Fruit fly (Drosophila melanogaster): ENCODE data around the gene Sfp24Bc.

The Sfp24Bc gene

dm6 chr2L:3655698-3656105 lies 14.7 kb downstream of the Sfp24Bc start:
- peak; percentile 100 for TF ChIP-seq noc (tag; optimal IDR thresholded peaks at IDR 0.05)

- no peak for TF ChIP-seq noc (tag; optimal IDR thresholded peaks at IDR 0.05)
Measured at dm6 chr2L:3654956-3655618, 15.3 kb downstream of the Sfp24Bc start.

dm6 chr2L:3648173-3648972 lies 22.0 kb downstream of the Sfp24Bc start:
- TF ChIP-seq noc (tag; optimal IDR thresholded peaks at IDR 0.05), result no peak

DNA sequence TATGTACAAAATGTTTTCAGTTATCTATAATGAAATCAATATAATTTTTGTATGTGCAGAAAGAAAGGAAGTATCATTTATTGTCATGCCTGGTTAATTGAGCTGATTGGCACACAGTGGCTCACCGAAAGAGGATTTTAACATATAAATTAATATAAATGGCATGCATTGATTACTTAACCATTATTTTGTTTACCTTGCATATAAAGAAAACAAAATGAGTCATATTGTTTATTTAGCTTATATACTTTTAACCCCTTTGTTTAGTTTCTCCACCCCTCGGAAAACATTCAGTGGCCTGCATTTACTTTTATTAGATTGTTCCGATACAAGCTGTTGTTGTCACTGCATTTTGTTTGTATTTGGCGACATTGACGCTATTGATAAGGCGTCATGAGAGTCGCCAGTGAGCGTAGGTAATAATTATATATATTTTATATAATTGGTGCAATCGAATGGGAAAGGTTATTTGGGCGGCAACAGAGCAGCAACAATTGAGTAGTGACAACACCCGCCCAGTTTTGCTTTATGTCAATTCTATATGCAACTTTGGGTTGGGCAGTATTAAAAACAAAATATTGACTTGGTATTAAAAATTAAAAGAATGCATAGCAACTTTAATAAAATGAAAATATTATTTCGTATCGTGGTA lies 22.7 kb downstream of the Sfp24Bc start:
- no peak for TF ChIP-seq noc (tag; optimal IDR thresholded peaks at IDR 0.05)

dm6 chr2L:3646041-3646440 lies 24.3 kb downstream of the Sfp24Bc start:
- no peak for TF ChIP-seq noc (tag; optimal IDR thresholded peaks at IDR 0.05)

- no peak for TF ChIP-seq noc (tag; optimal IDR thresholded peaks at IDR 0.05)
Measured at dm6 chr2L:3645339-3645738, 25.0 kb downstream of the Sfp24Bc start.

DNA sequence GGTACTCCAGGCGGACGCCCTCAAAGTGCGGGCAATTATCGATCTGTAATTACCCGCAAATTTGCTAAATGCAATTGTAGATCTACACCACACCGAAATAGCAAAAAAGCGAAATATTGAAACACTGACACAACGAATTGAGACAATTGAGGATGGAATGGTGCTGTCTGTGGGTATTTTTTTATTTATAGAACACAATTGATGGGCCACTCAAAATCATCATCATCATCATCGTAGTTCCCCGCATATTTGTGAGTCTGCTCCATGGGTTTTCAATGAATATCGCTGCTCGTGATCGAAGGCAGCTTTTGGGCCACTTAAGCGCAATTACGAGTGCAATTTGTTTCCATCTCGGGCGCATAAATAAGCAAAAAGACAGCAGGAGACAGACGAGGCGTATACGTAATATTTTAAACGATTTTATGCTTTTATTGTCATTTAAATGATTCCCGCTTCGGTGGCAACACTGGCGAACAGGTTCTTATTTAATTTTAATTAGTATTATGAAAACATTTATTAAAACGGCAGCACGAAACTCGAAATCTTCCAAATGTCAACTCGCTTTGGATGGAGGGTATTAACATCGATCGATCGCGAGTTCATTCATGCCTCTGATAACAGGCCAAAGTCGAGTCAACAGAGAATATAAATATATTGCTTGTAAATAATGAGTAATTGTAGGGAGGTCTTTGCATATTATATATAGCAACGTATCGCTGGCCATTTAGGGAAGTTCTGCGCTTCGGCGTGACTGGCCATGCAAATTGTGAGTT lies 28.0 kb downstream of the Sfp24Bc start:
- TF ChIP-seq noc (tag; optimal IDR thresholded peaks at IDR 0.05), result no peak

DNA sequence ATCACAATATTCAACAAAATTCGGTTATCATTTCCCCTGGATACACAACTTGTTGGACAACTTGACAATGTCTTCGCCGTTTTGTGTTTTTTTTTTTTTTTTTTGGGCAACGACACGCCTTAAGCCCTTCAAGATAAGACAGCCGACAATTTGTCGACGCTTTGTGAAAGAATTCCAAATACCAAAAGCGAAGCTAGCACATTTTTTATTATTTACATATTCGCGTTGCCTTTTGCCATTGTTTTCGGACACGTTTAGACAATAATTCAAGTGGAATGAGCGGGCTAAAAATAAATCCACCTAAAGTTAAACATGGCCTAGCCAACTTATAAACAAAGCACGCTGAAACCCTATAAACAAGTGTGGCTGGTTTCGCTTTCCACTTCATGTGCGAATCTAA lies 29.4 kb downstream of the Sfp24Bc start:
- peak; percentile 64 for TF ChIP-seq noc (tag; optimal IDR thresholded peaks at IDR 0.05)

DNA sequence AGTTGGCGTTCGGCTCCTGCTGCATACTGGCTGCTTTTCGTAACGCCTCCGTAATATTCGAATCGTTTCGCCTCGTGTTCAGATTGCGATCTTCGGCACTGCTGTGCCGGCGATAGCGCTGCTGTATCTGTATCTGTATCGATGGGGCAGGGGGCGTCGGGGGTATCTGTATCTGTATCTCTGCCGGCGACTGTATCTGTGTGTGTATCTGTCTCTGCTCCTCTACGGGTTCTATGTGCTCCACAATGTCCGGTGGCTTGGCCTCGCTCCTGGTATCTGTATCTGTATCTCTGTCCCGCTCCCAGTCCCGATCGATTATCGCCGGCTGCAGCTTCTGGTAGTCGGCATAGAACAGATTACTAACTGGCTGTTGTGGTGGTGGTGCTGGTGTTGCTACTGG lies 30.5 kb downstream of the Sfp24Bc start:
- TF ChIP-seq noc (tag; optimal IDR thresholded peaks at IDR 0.05), result peak; percentile 72

dm6 chr2L:3635444-3635843 lies 34.9 kb downstream of the Sfp24Bc start:
- no peak for TF ChIP-seq noc (tag; optimal IDR thresholded peaks at IDR 0.05)

- TF ChIP-seq noc (tag; optimal IDR thresholded peaks at IDR 0.05), result no peak
Measured at dm6 chr2L:3633871-3634270, 36.5 kb downstream of the Sfp24Bc start.

dm6 chr2L:3632047-3632880 lies 38.1 kb downstream of the Sfp24Bc start:
- peak; percentile 97 for TF ChIP-seq noc (tag; optimal IDR thresholded peaks at IDR 0.05)

DNA sequence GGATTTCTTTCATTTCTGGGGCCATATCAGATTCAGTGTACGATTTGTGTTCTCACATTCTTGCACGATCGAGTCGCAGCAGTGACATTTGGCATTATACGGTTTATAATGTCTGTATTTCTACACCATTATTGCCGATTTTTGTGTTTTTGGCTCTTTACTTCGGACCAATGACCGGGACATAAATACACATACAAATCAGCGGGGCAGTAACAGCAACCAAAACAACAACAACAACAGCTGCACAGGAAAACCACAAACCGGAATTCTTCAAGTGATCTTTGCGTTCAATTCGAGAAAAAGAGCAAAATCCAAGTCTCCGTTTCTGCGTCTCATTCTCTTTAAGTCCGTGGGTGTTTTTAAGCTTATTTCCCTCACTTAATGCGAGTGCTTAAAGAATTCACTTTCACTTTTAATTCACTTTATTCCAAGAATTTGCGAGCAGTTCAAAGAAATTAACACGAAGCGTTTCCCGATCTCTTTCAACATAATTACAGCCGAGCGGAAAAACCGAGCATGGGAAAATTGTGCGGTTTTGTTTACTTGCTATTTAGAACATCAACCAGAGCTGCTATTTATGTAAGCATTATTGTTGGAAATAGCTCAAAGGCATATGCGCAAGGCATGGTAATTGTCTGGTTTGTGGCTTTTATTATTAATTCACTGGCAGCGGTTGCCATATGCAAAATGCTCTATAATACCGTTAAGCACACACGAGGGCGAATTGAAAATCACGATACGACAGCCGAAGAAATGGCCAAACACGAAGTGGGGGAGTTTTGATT lies 38.9 kb downstream of the Sfp24Bc start:
- TF ChIP-seq noc (tag; optimal IDR thresholded peaks at IDR 0.05), result no peak

dm6 chr2L:3630763-3631162 lies 39.6 kb downstream of the Sfp24Bc start:
- no peak for TF ChIP-seq noc (tag; optimal IDR thresholded peaks at IDR 0.05)

Data from whole organism, larva.